Fruit fly (Drosophila melanogaster) whole organism, embryonic: ENCODE results near the gene Ir75b.

ENCODE experiments used
- ATbp ChIP-seq: fragments of 200-800 bp; sonication (Bioruptor generic); optimal IDR thresholded peaks from 2 replicates; lab custom pipeline; 2017; ENCODE audit warnings: missing biosample characterization, mild to moderate bottlenecking, missing genetic modification characterization, missing genetic modification reagents
- Abd-B ChIP-seq: fragments of 200-800 bp; sonication (Bioruptor generic); optimal IDR thresholded peaks from 2 replicates; lab custom pipeline; 2018; ENCODE audit warnings: missing biosample characterization, mild to moderate bottlenecking, missing genetic modification characterization, moderate library complexity
- Antp ChIP-seq: fragments of 200-800 bp; sonication (Bioruptor generic); optimal IDR thresholded peaks from 3 replicates; lab custom pipeline; 2016; ENCODE audit warnings: missing biosample characterization, missing genetic modification characterization
- B-H2 ChIP-seq: fragments of 200-800 bp; sonication (Bioruptor generic); optimal IDR thresholded peaks from 2 replicates; lab custom pipeline; 2018; ENCODE audit warnings: missing biosample characterization, mild to moderate bottlenecking, missing genetic modification characterization
- CG10209 ChIP-seq: fragments of 200-800 bp; sonication (Bioruptor generic); optimal IDR thresholded peaks from 3 replicates; lab custom pipeline; 2017; ENCODE audit warnings: missing biosample characterization, mild to moderate bottlenecking, missing genetic modification characterization, missing genetic modification reagents
- CG10979 ChIP-seq: fragments of 200-800 bp; sonication (Bioruptor generic); optimal IDR thresholded peaks from 2 replicates; lab custom pipeline; 2018; ENCODE audit warnings: missing biosample characterization, mild to moderate bottlenecking, missing genetic modification characterization, moderate library complexity
- CG11560 ChIP-seq: fragments of 200-800 bp; sonication (Bioruptor generic); IDR thresholded peaks from 3 replicates; pipeline ENCODE4 v1.3.6; 2022; ENCODE audit warnings: missing biosample characterization, missing genetic modification characterization
- CG12236 ChIP-seq: fragments of 200-800 bp; sonication (Bioruptor generic); optimal IDR thresholded peaks from 2 replicates; lab custom pipeline; 2016; ENCODE audit warnings: missing biosample characterization, missing genetic modification characterization
- CG12391 ChIP-seq: fragments of 200-800 bp; sonication (Bioruptor generic); optimal IDR thresholded peaks from 3 replicates; lab custom pipeline; 2018; ENCODE audit warnings: missing biosample characterization, mild to moderate bottlenecking, missing genetic modification characterization, moderate library complexity
- CG13775 ChIP-seq: fragments of 200-800 bp; sonication (Bioruptor generic); optimal IDR thresholded peaks from 3 replicates; lab custom pipeline; 2017; ENCODE audit warnings: missing biosample characterization, mild to moderate bottlenecking, missing genetic modification characterization
- CG1832 ChIP-seq: fragments of 200-800 bp; sonication (Bioruptor generic); optimal IDR thresholded peaks from 2 replicates; lab custom pipeline; 2017; ENCODE audit warnings: missing biosample characterization, mild to moderate bottlenecking, missing genetic modification characterization, inconsistent platforms
- CG2116 ChIP-seq: fragments of 200-800 bp; sonication (Bioruptor generic); optimal IDR thresholded peaks from 3 replicates; lab custom pipeline; 2018; ENCODE audit warnings: missing biosample characterization, mild to moderate bottlenecking, missing genetic modification characterization
- CG30431 ChIP-seq: fragments of 200-800 bp; sonication (Bioruptor generic); optimal IDR thresholded peaks from 2 replicates; lab custom pipeline; 2017; ENCODE audit warnings: missing biosample characterization, missing genetic modification characterization
- CG31441 ChIP-seq: fragments of 200-800 bp; sonication (Bioruptor generic); IDR thresholded peaks from 2 replicates; pipeline ENCODE4 v1.3.6; 2022; ENCODE audit warnings: missing biosample characterization, missing genetic modification characterization
- CG3407 ChIP-seq: fragments of 200-800 bp; sonication (Bioruptor generic); optimal IDR thresholded peaks from 2 replicates; lab custom pipeline; 2018; ENCODE audit warnings: missing biosample characterization, mild to moderate bottlenecking, missing genetic modification characterization
- CG6765 ChIP-seq: fragments of 200-800 bp; sonication (Bioruptor generic); optimal IDR thresholded peaks from 3 replicates; lab custom pipeline; 2017; ENCODE audit warnings: missing biosample characterization, mild to moderate bottlenecking, missing genetic modification characterization
- CG6854 ChIP-seq: fragments of 200-800 bp; sonication (Bioruptor generic); optimal IDR thresholded peaks from 3 replicates; lab custom pipeline; 2017; ENCODE audit warnings: missing biosample characterization, mild to moderate bottlenecking, missing genetic modification characterization
- CG7357 ChIP-seq: fragments of 200-800 bp; sonication (Bioruptor generic); IDR thresholded peaks from 3 replicates; pipeline ENCODE4 v1.3.6; 2022; ENCODE audit warnings: missing biosample characterization, missing genetic modification characterization
- CG7928 ChIP-seq: fragments of 200-800 bp; sonication (Bioruptor generic); optimal IDR thresholded peaks from 2 replicates; lab custom pipeline; 2017; ENCODE audit warnings: missing biosample characterization, mild to moderate bottlenecking, missing genetic modification characterization
- CG7963 ChIP-seq: fragments of 200-800 bp; sonication (Bioruptor generic); IDR thresholded peaks from 3 replicates; pipeline ENCODE4 v1.3.6; 2022; ENCODE audit warnings: missing biosample characterization, missing genetic modification characterization; ENCODE audit not compliant: partially characterized antibody
- CG8924 ChIP-seq: fragments of 200-800 bp; optimal IDR thresholded peaks from 3 replicates; lab custom pipeline; 2019; ENCODE audit warnings: missing biosample characterization, mild to moderate bottlenecking, missing genetic modification characterization, moderate library complexity
- Camta ChIP-seq: fragments of 200-800 bp; sonication (Bioruptor generic); optimal IDR thresholded peaks from 2 replicates; lab custom pipeline; 2016; ENCODE audit warnings: missing biosample characterization, missing genetic modification characterization
- Dref ChIP-seq: fragments of 200-800 bp; sonication (Bioruptor generic); IDR thresholded peaks from 2 replicates; pipeline ENCODE4 v1.3.6; 2022; ENCODE audit warnings: missing biosample characterization, missing genetic modification characterization
- Fer1 ChIP-seq: fragments of 200-800 bp; sonication (Bioruptor generic); optimal IDR thresholded peaks from 2 replicates; lab custom pipeline; 2017; ENCODE audit warnings: missing biosample characterization, mild to moderate bottlenecking, missing genetic modification characterization
- GATAe ChIP-seq: fragments of 200-800 bp; sonication (Bioruptor generic); conservative IDR thresholded peaks from 2 replicates; pipeline ENCODE4 v1.3.6; 2022; ENCODE audit warnings: missing biosample characterization, missing genetic modification characterization
- HLH3B ChIP-seq: fragments of 200-800 bp; sonication (Bioruptor generic); IDR thresholded peaks from 2 replicates; pipeline ENCODE4 v1.3.6; 2022; ENCODE audit warnings: missing biosample characterization, missing genetic modification characterization
- HLH54F ChIP-seq: fragments of 200-800 bp; sonication (Bioruptor generic); optimal IDR thresholded peaks from 3 replicates; lab custom pipeline; 2016; ENCODE audit warnings: missing biosample characterization, missing genetic modification characterization
- Hand ChIP-seq: fragments of 200-800 bp; sonication (Bioruptor generic); optimal IDR thresholded peaks from 2 replicates; lab custom pipeline; 2017; ENCODE audit warnings: mild to moderate bottlenecking, missing biosample characterization, missing genetic modification reagents, missing genetic modification characterization
- MBD-R2 ChIP-seq: fragments of 200-800 bp; sonication (Bioruptor generic); IDR thresholded peaks from 2 replicates; pipeline ENCODE4 v1.3.6; 2022; ENCODE audit warnings: missing biosample characterization, missing genetic modification characterization
- MESR4 ChIP-seq: fragments of 200-800 bp; sonication (Bioruptor generic); optimal IDR thresholded peaks from 2 replicates; lab custom pipeline; 2018; ENCODE audit warnings: missing biosample characterization, mild to moderate bottlenecking, missing genetic modification characterization, moderate library complexity
- Vsx1 ChIP-seq: fragments of 200-800 bp; sonication (Bioruptor generic); optimal IDR thresholded peaks from 2 replicates; lab custom pipeline; 2017; ENCODE audit warnings: missing biosample characterization, mild to moderate bottlenecking, missing genetic modification characterization, missing genetic modification reagents
- ab ChIP-seq: fragments of 200-800 bp; sonication (Bioruptor generic); optimal IDR thresholded peaks from 2 replicates; lab custom pipeline; 2016; ENCODE audit warnings: missing biosample characterization, missing genetic modification characterization
- br ChIP-seq: fragments of >200 bp; optimal IDR thresholded peaks from 2 replicates; lab custom pipeline; 2017
- dpn ChIP-seq, 2 experiments: fragments of 200-800 bp; sonication (Bioruptor generic); optimal IDR thresholded peaks; 3 replicates each; lab custom pipeline; 2016; ENCODE audit warnings: missing biosample characterization in 2 of 2, missing genetic modification characterization in 2 of 2
- eve ChIP-seq, 2 experiments: fragments of >200 bp; optimal IDR thresholded peaks; 2 replicates each; lab custom pipeline; 2017; ENCODE audit warnings: missing biosample characterization in 2 of 2, missing genetic modification characterization in 2 of 2
- eyg ChIP-seq: fragments of 200-800 bp; sonication (Bioruptor generic); optimal IDR thresholded peaks from 3 replicates; lab custom pipeline; 2016; ENCODE audit warnings: missing biosample characterization, missing genetic modification characterization
- fu2 ChIP-seq: fragments of 200-800 bp; sonication (Bioruptor generic); optimal IDR thresholded peaks from 2 replicates; lab custom pipeline; 2016; ENCODE audit warnings: missing biosample characterization, missing genetic modification characterization
- h ChIP-seq: fragments of >200 bp; optimal IDR thresholded peaks from 2 replicates; lab custom pipeline; 2017
- ind ChIP-seq: fragments of 200-800 bp; sonication (Bioruptor generic); optimal IDR thresholded peaks from 3 replicates; lab custom pipeline; 2016; ENCODE audit warnings: missing biosample characterization, missing genetic modification characterization
- jigr1 ChIP-seq: fragments of 200-800 bp; sonication (Bioruptor generic); IDR thresholded peaks from 3 replicates; pipeline ENCODE4 v1.3.6; 2022; ENCODE audit warnings: missing biosample characterization, missing genetic modification characterization
- knrl ChIP-seq: fragments of 200-800 bp; sonication (Bioruptor generic); IDR thresholded peaks from 3 replicates; pipeline ENCODE4 v1.3.6; 2022; ENCODE audit warnings: missing biosample characterization, missing genetic modification characterization; ENCODE audit not compliant: partially characterized antibody
- lola ChIP-seq, 3 experiments: fragments of >200 bp in 2 of 3; fragments of 200-800 bp in 1 of 3; sonication (Bioruptor generic) in 1 of 3; optimal IDR thresholded peaks; 2 replicates each; lab custom pipeline; 2017 to 2019; ENCODE audit warnings: missing biosample characterization in 3 of 3, missing genetic modification characterization in 3 of 3, mild to moderate bottlenecking in 1 of 3, moderate library complexity in 1 of 3
- onecut ChIP-seq: fragments of 200-800 bp; sonication (Bioruptor generic); IDR thresholded peaks from 2 replicates; pipeline ENCODE4 v1.3.6; 2022; ENCODE audit warnings: missing biosample characterization, missing genetic modification characterization
- phol ChIP-seq: fragments of 200-800 bp; sonication (Bioruptor generic); optimal IDR thresholded peaks from 3 replicates; lab custom pipeline; 2018; ENCODE audit warnings: missing biosample characterization, mild to moderate bottlenecking, missing genetic modification characterization, moderate library complexity
- pnt ChIP-seq: fragments of 200-800 bp; sonication (Bioruptor generic); optimal IDR thresholded peaks from 3 replicates; lab custom pipeline; 2016; ENCODE audit warnings: missing biosample characterization, missing genetic modification characterization
- repo ChIP-seq: fragments of 200-800 bp; sonication (Bioruptor generic); optimal IDR thresholded peaks from 2 replicates; lab custom pipeline; 2016; ENCODE audit warnings: missing biosample characterization, missing genetic modification characterization
- salm ChIP-seq: fragments of 200-800 bp; sonication (Bioruptor generic); optimal IDR thresholded peaks from 2 replicates; lab custom pipeline; 2018; ENCODE audit warnings: missing biosample characterization, mild to moderate bottlenecking, missing genetic modification characterization
- sna ChIP-seq: fragments of 200-800 bp; sonication (Bioruptor generic); IDR thresholded peaks from 2 replicates; pipeline ENCODE4 v1.3.6; 2022; ENCODE audit warnings: missing biosample characterization, missing genetic modification characterization; ENCODE audit not compliant: partially characterized antibody
- sob ChIP-seq: fragments of 200-800 bp; sonication (Bioruptor generic); IDR thresholded peaks from 2 replicates; pipeline ENCODE4 v1.3.6; 2022; ENCODE audit warnings: missing biosample characterization, missing genetic modification characterization
- vnd ChIP-seq: fragments of 200-800 bp; sonication (Bioruptor generic); IDR thresholded peaks from 3 replicates; pipeline ENCODE4 v1.3.6; 2022; ENCODE audit warnings: missing biosample characterization, missing genetic modification characterization; ENCODE audit not compliant: partially characterized antibody
- zfh1 ChIP-seq: fragments of 200-800 bp; sonication (Bioruptor generic); IDR thresholded peaks from 3 replicates; pipeline ENCODE4 v1.3.6; 2022; ENCODE audit warnings: missing biosample characterization, missing genetic modification characterization
- zfh2 ChIP-seq: fragments of 200-800 bp; sonication (Bioruptor generic); optimal IDR thresholded peaks from 2 replicates; lab custom pipeline; 2016; ENCODE audit warnings: missing biosample characterization, missing genetic modification characterization

The Ir75b gene

DNA sequence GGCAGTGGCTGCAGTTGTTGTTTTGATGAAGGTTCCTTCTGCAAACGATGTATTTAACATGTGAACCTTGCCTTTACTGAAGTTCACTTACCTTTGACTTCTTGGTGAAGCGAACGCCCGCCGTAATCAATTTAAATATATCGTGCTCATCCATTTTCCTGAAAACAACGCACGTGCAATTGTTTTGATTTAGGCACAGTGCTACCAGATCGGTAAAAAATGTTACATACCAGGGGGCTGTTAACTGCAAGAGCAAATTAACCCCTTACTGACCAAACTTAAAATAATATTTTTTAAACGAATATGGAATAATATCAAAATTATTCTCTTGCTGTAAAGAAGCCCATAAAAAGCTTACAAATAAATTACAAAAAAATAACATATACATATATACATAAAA is 15.5 kb downstream of the Ir75b start, which contains the start of gene ais:
ais (minus strand) TSS at position 205 of the 400 bp plus-strand sequence.
- TF ChIP-seq Vsx1 (GFP tag; lab: Kevin White, UChicago): no peak
- TF ChIP-seq h: no peak
- no peak for TF ChIP-seq sob
- TF ChIP-seq jigr1 (GFP tag; lab: Robert Waterston, UW): no peak
- no peak for TF ChIP-seq eyg (GFP tag; lab: Kevin White, UChicago)
- TF ChIP-seq CG10979 (tag; lab: Kevin White, UChicago): no peak
- peak; percentile 14 for TF ChIP-seq CG13775 (GFP tag; lab: Kevin White, UChicago)
- no peak for TF ChIP-seq pnt (GFP tag; lab: Kevin White, UChicago)
- no peak for TF ChIP-seq zfh1 (GFP tag; lab: Robert Waterston, UW)
- no peak for TF ChIP-seq CG6854 (GFP tag; lab: Kevin White, UChicago)
- TF ChIP-seq Antp (GFP tag; lab: Kevin White, UChicago): no peak
- TF ChIP-seq CG31441 (GFP tag; lab: Robert Waterston, UW): no peak
- TF ChIP-seq Abd-B (GFP tag; lab: Kevin White, UChicago): peak; percentile 7
- TF ChIP-seq CG1832: no peak
- no peak for TF ChIP-seq CG12236
- no peak for TF ChIP-seq HLH3B (GFP tag; lab: Robert Waterston, UW)
- TF ChIP-seq Camta (GFP tag; lab: Kevin White, UChicago): no peak
- no peak for TF ChIP-seq knrl (GFP tag; lab: Robert Waterston, UW)
- TF ChIP-seq CG7963: no peak
- TF ChIP-seq HLH54F (GFP tag; lab: Kevin White, UChicago): no peak
- peak; percentile 39 for TF ChIP-seq CG12391 (tag; lab: Kevin White, UChicago)
- no peak for TF ChIP-seq CG6765 (GFP tag; lab: Kevin White, UChicago)
- TF ChIP-seq ind (GFP tag; lab: Kevin White, UChicago): no peak
- no peak for TF ChIP-seq lola (GFP tag; optimal IDR thresholded peaks at IDR 0.05; lab: Kevin White, UChicago)
- no peak for TF ChIP-seq fu2 (GFP tag; lab: Kevin White, UChicago)
- TF ChIP-seq CG30431 (GFP tag; lab: Kevin White, UChicago): no peak
- TF ChIP-seq CG10209 (GFP tag; lab: Kevin White, UChicago): no peak
- TF ChIP-seq Hand: no peak
- TF ChIP-seq CG3407 (GFP tag; lab: Kevin White, UChicago): no peak
- no peak for TF ChIP-seq CG7357 (GFP tag; lab: Robert Waterston, UW)
- no peak for TF ChIP-seq Fer1 (GFP tag; lab: Kevin White, UChicago)
- no peak for TF ChIP-seq vnd (GFP tag; lab: Robert Waterston, UW)
- TF ChIP-seq dpn (GFP tag; optimal IDR thresholded peaks at IDR 0.05; lab: Kevin White, UChicago): peak in 1 of 2 experiments; percentile 10
- no peak for TF ChIP-seq ab (GFP tag; lab: Kevin White, UChicago)
- peak; percentile 18 for TF ChIP-seq MESR4 (GFP tag; lab: Kevin White, UChicago)
- no peak for TF ChIP-seq eve (GFP tag; optimal IDR thresholded peaks at IDR 0.05; lab: Kevin White, UChicago)
- TF ChIP-seq CG7928 (GFP tag; lab: Kevin White, UChicago): peak; percentile 55
- no peak for TF ChIP-seq Dref (GFP tag; lab: Robert Waterston, UW)
- peak; percentile 53 for TF ChIP-seq MBD-R2
- no peak for TF ChIP-seq sna (GFP tag; lab: Robert Waterston, UW)
- peak; percentile 11 for TF ChIP-seq zfh2 (GFP tag; lab: Kevin White, UChicago)
- TF ChIP-seq B-H2 (GFP tag; lab: Kevin White, UChicago): peak; percentile 41
- TF ChIP-seq repo (GFP tag; lab: Kevin White, UChicago): no peak
- no peak for TF ChIP-seq ATbp (GFP tag; lab: Kevin White, UChicago)
- TF ChIP-seq GATAe (GFP tag; lab: Robert Waterston, UW): no peak
- peak; percentile 22 for TF ChIP-seq phol (tag; lab: Kevin White, UChicago)
- TF ChIP-seq salm (tag; lab: Kevin White, UChicago): no peak
- no peak for TF ChIP-seq CG11560 (tag; lab: Robert Waterston, UW)
- no peak for TF ChIP-seq onecut
- no peak for TF ChIP-seq CG2116 (GFP tag; lab: Kevin White, UChicago)
- TF ChIP-seq CG8924 (tag; lab: Kevin White, UChicago): no peak
- TF ChIP-seq br (lab: Kevin White, UChicago): no peak
